Fruit fly (Drosophila melanogaster) whole organism, embryonic: ENCODE measurements around the gene Tollo.

Experiments used
- Antp ChIP-seq: fragments of 200-800 bp; sonication (Bioruptor generic); optimal IDR thresholded peaks from 3 replicates; lab custom pipeline; 2016; ENCODE audit warnings: missing biosample characterization, missing genetic modification characterization
- Blimp-1 ChIP-seq: fragments of 200-800 bp; sonication (Bioruptor generic); optimal IDR thresholded peaks from 3 replicates; lab custom pipeline; 2018; ENCODE audit warnings: missing biosample characterization, missing genetic modification characterization, mild to moderate bottlenecking, moderate library complexity, missing genetic modification reagents
- CG10267 ChIP-seq: fragments of 200-800 bp; sonication (Bioruptor generic); optimal IDR thresholded peaks from 2 replicates; lab custom pipeline; 2018; ENCODE audit warnings: missing biosample characterization, mild to moderate bottlenecking, missing genetic modification characterization, moderate library complexity
- CG10321 ChIP-seq: fragments of 200-800 bp; sonication (Bioruptor generic); IDR thresholded peaks from 2 replicates; pipeline ENCODE4 v1.3.6; 2022; ENCODE audit warnings: missing biosample characterization, missing genetic modification characterization
- CG10654 ChIP-seq: fragments of 200-800 bp; sonication (Bioruptor generic); optimal IDR thresholded peaks from 2 replicates; lab custom pipeline; 2016; ENCODE audit warnings: missing biosample characterization, missing genetic modification characterization
- CG10979 ChIP-seq: fragments of 200-800 bp; sonication (Bioruptor generic); optimal IDR thresholded peaks from 2 replicates; lab custom pipeline; 2018; ENCODE audit warnings: missing biosample characterization, mild to moderate bottlenecking, missing genetic modification characterization, moderate library complexity
- CG11504 ChIP-seq: fragments of 200-800 bp; sonication (Bioruptor generic); optimal IDR thresholded peaks from 3 replicates; lab custom pipeline; 2019; ENCODE audit warnings: missing biosample characterization, mild to moderate bottlenecking, missing genetic modification characterization, moderate library complexity
- CG12391 ChIP-seq: fragments of 200-800 bp; sonication (Bioruptor generic); optimal IDR thresholded peaks from 3 replicates; lab custom pipeline; 2018; ENCODE audit warnings: missing biosample characterization, mild to moderate bottlenecking, missing genetic modification characterization, moderate library complexity
- CG12769 ChIP-seq: fragments of 200-800 bp; sonication (Bioruptor generic); optimal IDR thresholded peaks from 2 replicates; lab custom pipeline; 2019; ENCODE audit warnings: missing biosample characterization, mild to moderate bottlenecking, missing genetic modification characterization, moderate library complexity
- CG14710 ChIP-seq: fragments of 200-800 bp; sonication (Bioruptor generic); optimal IDR thresholded peaks from 3 replicates; lab custom pipeline; 2019; ENCODE audit warnings: missing biosample characterization, mild to moderate bottlenecking, missing genetic modification characterization, moderate library complexity
- CG15011 ChIP-seq: fragments of 200-800 bp; sonication (Bioruptor generic); optimal IDR thresholded peaks from 3 replicates; lab custom pipeline; 2018; ENCODE audit warnings: missing biosample characterization, mild to moderate bottlenecking, missing genetic modification characterization
- CG15696 ChIP-seq: fragments of 200-800 bp; sonication (Bioruptor generic); optimal IDR thresholded peaks from 2 replicates; lab custom pipeline; 2019; ENCODE audit warnings: missing biosample characterization, mild to moderate bottlenecking, missing genetic modification characterization, moderate library complexity
- CG17359 ChIP-seq: fragments of 200-800 bp; sonication (Bioruptor generic); optimal IDR thresholded peaks from 3 replicates; lab custom pipeline; 2018; ENCODE audit warnings: missing biosample characterization, mild to moderate bottlenecking, missing genetic modification characterization, moderate library complexity
- CG17361 ChIP-seq: fragments of 200-800 bp; sonication (Bioruptor generic); IDR thresholded peaks from 3 replicates; pipeline ENCODE4 v1.3.6; 2022; ENCODE audit warnings: missing biosample characterization, missing genetic modification characterization
- CG17568 ChIP-seq: fragments of 200-800 bp; sonication (Bioruptor generic); optimal IDR thresholded peaks from 2 replicates; lab custom pipeline; 2018; ENCODE audit warnings: missing biosample characterization, mild to moderate bottlenecking, missing genetic modification characterization, moderate library complexity
- CG17829 ChIP-seq: fragments of 200-800 bp; optimal IDR thresholded peaks from 2 replicates; lab custom pipeline; 2019; ENCODE audit warnings: missing biosample characterization, mild to moderate bottlenecking, missing genetic modification characterization, moderate library complexity
- CG18262 ChIP-seq: fragments of 200-800 bp; optimal IDR thresholded peaks from 3 replicates; lab custom pipeline; 2019; ENCODE audit warnings: missing biosample characterization, mild to moderate bottlenecking, missing genetic modification characterization, moderate library complexity
- CG2199 ChIP-seq: fragments of 200-800 bp; sonication (Bioruptor generic); IDR thresholded peaks from 3 replicates; pipeline ENCODE4 v1.3.6; 2022; ENCODE audit warnings: missing biosample characterization, missing genetic modification characterization
- CG2712 ChIP-seq: fragments of 200-800 bp; optimal IDR thresholded peaks from 3 replicates; lab custom pipeline; 2019; ENCODE audit warnings: missing biosample characterization, mild to moderate bottlenecking, missing genetic modification characterization, moderate library complexity
- CG2889 ChIP-seq: fragments of 200-800 bp; sonication (Bioruptor generic); IDR thresholded peaks from 3 replicates; pipeline ENCODE4 v1.3.6; 2022; ENCODE audit warnings: missing biosample characterization, missing genetic modification characterization
- CG31365 ChIP-seq: fragments of 200-800 bp; sonication (Bioruptor generic); optimal IDR thresholded peaks from 2 replicates; lab custom pipeline; 2018; ENCODE audit warnings: missing biosample characterization, mild to moderate bottlenecking, missing genetic modification characterization
- CG31441 ChIP-seq: fragments of 200-800 bp; sonication (Bioruptor generic); IDR thresholded peaks from 2 replicates; pipeline ENCODE4 v1.3.6; 2022; ENCODE audit warnings: missing biosample characterization, missing genetic modification characterization
- CG4282 ChIP-seq: fragments of 200-800 bp; sonication (Bioruptor generic); optimal IDR thresholded peaks from 2 replicates; lab custom pipeline; 2016; ENCODE audit warnings: missing biosample characterization, missing genetic modification characterization
- CG5180 ChIP-seq: fragments of 200-800 bp; sonication (Bioruptor generic); optimal IDR thresholded peaks from 3 replicates; lab custom pipeline; 2017; ENCODE audit warnings: missing biosample characterization, missing genetic modification characterization, mild to moderate bottlenecking, moderate library complexity, missing genetic modification reagents
- CG8478 ChIP-seq: fragments of >200 bp; optimal IDR thresholded peaks from 2 replicates; lab custom pipeline; 2018
- CG9727 ChIP-seq: fragments of 200-800 bp; sonication (Bioruptor generic); optimal IDR thresholded peaks from 3 replicates; lab custom pipeline; 2017; ENCODE audit warnings: missing biosample characterization, mild to moderate bottlenecking, missing genetic modification characterization
- CkIIα-i1 ChIP-seq: fragments of 200-800 bp; sonication (Bioruptor generic); IDR thresholded peaks from 2 replicates; pipeline ENCODE4 v1.3.6; 2022; ENCODE audit warnings: missing biosample characterization, missing genetic modification characterization
- Drgx ChIP-seq: fragments of 200-800 bp; sonication (Bioruptor generic); IDR thresholded peaks from 2 replicates; pipeline ENCODE4 v1.3.6; 2022; ENCODE audit warnings: missing biosample characterization, missing genetic modification characterization
- Hmr ChIP-seq: fragments of 200-800 bp; sonication (Bioruptor generic); optimal IDR thresholded peaks from 3 replicates; lab custom pipeline; 2017; ENCODE audit warnings: mild to moderate bottlenecking, missing biosample characterization, missing genetic modification reagents, missing genetic modification characterization
- NC2β ChIP-seq: fragments of 200-800 bp; sonication (Bioruptor generic); optimal IDR thresholded peaks from 2 replicates; lab custom pipeline; 2016; ENCODE audit warnings: missing biosample characterization, missing genetic modification characterization
- Sox102F ChIP-seq: fragments of 200-800 bp; sonication (Bioruptor generic); optimal IDR thresholded peaks from 2 replicates; lab custom pipeline; 2018; ENCODE audit warnings: missing biosample characterization, mild to moderate bottlenecking, missing genetic modification characterization, moderate library complexity
- Ssrp ChIP-seq: fragments of 200-800 bp; sonication (Bioruptor generic); optimal IDR thresholded peaks from 2 replicates; lab custom pipeline; 2018; ENCODE audit warnings: missing biosample characterization, mild to moderate bottlenecking, missing genetic modification characterization, moderate library complexity
- Stat92E ChIP-seq, 3 experiments: fragments of >200 bp in 2 of 3; fragments of 200-800 bp in 1 of 3; sonication (Bioruptor generic) in 1 of 3; optimal IDR thresholded peaks; 2 replicates each; lab custom pipeline; 2017 to 2019; ENCODE audit warnings: missing biosample characterization in 3 of 3, missing genetic modification characterization in 3 of 3, mild to moderate bottlenecking in 1 of 3, moderate library complexity in 1 of 3
- bowl ChIP-seq: fragments of 200-800 bp; sonication (Bioruptor generic); IDR thresholded peaks from 2 replicates; pipeline ENCODE4 v1.3.6; 2022; ENCODE audit warnings: missing biosample characterization, missing genetic modification characterization
- bsh ChIP-seq, 2 experiments: fragments of 200-800 bp; sonication (Bioruptor generic); optimal IDR thresholded peaks; 2 replicates each; lab custom pipeline; 2017 to 2018; ENCODE audit warnings: mild to moderate bottlenecking in 2 of 2, missing biosample characterization in 2 of 2, missing genetic modification characterization in 2 of 2, moderate library complexity in 1 of 2
- dmrt11E ChIP-seq: fragments of 200-800 bp; sonication (Bioruptor generic); optimal IDR thresholded peaks from 3 replicates; lab custom pipeline; 2018; ENCODE audit warnings: missing biosample characterization, mild to moderate bottlenecking, missing genetic modification characterization, moderate library complexity
- fd96Cb ChIP-seq: fragments of 200-800 bp; sonication (Bioruptor generic); optimal IDR thresholded peaks from 2 replicates; lab custom pipeline; 2018; ENCODE audit warnings: missing biosample characterization, mild to moderate bottlenecking, missing genetic modification characterization, moderate library complexity
- gem ChIP-seq: fragments of 200-800 bp; sonication (Bioruptor generic); optimal IDR thresholded peaks from 2 replicates; lab custom pipeline; 2019; ENCODE audit warnings: missing biosample characterization, mild to moderate bottlenecking, missing genetic modification characterization, moderate library complexity
- lola ChIP-seq, 3 experiments: fragments of >200 bp in 2 of 3; fragments of 200-800 bp in 1 of 3; sonication (Bioruptor generic) in 1 of 3; optimal IDR thresholded peaks; 2 replicates each; lab custom pipeline; 2017 to 2019; ENCODE audit warnings: missing biosample characterization in 3 of 3, missing genetic modification characterization in 3 of 3, mild to moderate bottlenecking in 1 of 3, moderate library complexity in 1 of 3
- nmo ChIP-seq: fragments of 200-800 bp; sonication (Bioruptor generic); optimal IDR thresholded peaks from 2 replicates; lab custom pipeline; 2018; ENCODE audit warnings: missing biosample characterization, mild to moderate bottlenecking, missing genetic modification characterization, moderate library complexity
- onecut ChIP-seq: fragments of 200-800 bp; sonication (Bioruptor generic); IDR thresholded peaks from 2 replicates; pipeline ENCODE4 v1.3.6; 2022; ENCODE audit warnings: missing biosample characterization, missing genetic modification characterization
- phol ChIP-seq: fragments of 200-800 bp; sonication (Bioruptor generic); optimal IDR thresholded peaks from 3 replicates; lab custom pipeline; 2018; ENCODE audit warnings: missing biosample characterization, mild to moderate bottlenecking, missing genetic modification characterization, moderate library complexity
- prd ChIP-seq, 3 experiments: fragments of >200 bp in 2 of 3; fragments of 200-800 bp in 1 of 3; sonication (Bioruptor generic) in 1 of 3; optimal IDR thresholded peaks in 2 of 3; IDR thresholded peaks in 1 of 3; 2 replicates in 2 of 3; 3 replicates in 1 of 3; pipeline versions ENCODE4 v1.3.6 to Lab custom; 2017 to 2022; ENCODE audit warnings: missing biosample characterization in 1 of 3, missing genetic modification characterization in 1 of 3
- salm ChIP-seq: fragments of 200-800 bp; sonication (Bioruptor generic); optimal IDR thresholded peaks from 2 replicates; lab custom pipeline; 2018; ENCODE audit warnings: missing biosample characterization, mild to moderate bottlenecking, missing genetic modification characterization
- sens ChIP-seq: fragments of 200-800 bp; sonication (Bioruptor generic); peaks from one replicate; lab custom pipeline; 2016; ENCODE audit warnings: missing biosample characterization, missing genetic modification characterization
- sim ChIP-seq: fragments of 200-800 bp; sonication (Bioruptor generic); IDR thresholded peaks from 2 replicates; pipeline ENCODE4 v1.3.6; 2022; ENCODE audit warnings: missing biosample characterization, missing genetic modification characterization
- zf30C ChIP-seq: fragments of 200-800 bp; sonication (Bioruptor generic); optimal IDR thresholded peaks from 3 replicates; lab custom pipeline; 2018; ENCODE audit warnings: missing biosample characterization, mild to moderate bottlenecking, missing genetic modification characterization

Gene Tollo

DNA sequence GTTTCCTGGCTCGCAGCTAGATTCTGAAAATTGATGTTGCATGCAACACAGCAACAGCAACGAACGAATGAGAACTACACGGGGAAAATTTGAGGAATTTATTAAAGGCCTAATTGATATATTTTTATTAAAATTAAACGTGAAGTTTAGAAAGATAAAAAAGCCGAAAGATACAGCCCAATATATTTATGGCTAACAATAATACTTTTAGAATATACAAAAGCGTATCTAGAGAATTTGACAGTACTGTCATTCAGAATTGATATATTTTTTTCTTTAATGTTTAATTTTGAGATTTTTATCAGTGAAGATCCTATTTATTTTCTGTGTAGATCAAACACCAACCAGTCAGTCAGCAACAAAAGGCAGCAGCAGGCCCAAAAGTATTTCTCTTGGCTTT is 5.3 kb downstream of the Tollo start:
- TF ChIP-seq CG10267 (tag; lab: Kevin White, UChicago) (peak; percentile 26), Sox102F (peak; percentile 0), CG5180 (GFP tag; lab: Kevin White, UChicago) (peak; percentile 4), bsh (GFP tag; optimal IDR thresholded peaks at IDR 0.05; lab: Kevin White, UChicago) (peak; percentile 9 to 38), CG15011 (GFP tag; lab: Kevin White, UChicago) (no peak), zf30C (peak; percentile 58), sens (GFP tag; lab: Kevin White, UChicago) (peak; percentile 4), salm (tag; lab: Kevin White, UChicago) (no peak), CG31441 (GFP tag; lab: Robert Waterston, UW) (0 out of 2 replicates have a peak, but pooled peaks have one; percentile 27), sim (GFP tag; lab: Robert Waterston, UW) (no peak), CG11504 (tag; lab: Kevin White, UChicago) (peak; percentile 20), CkIIα-i1 (GFP tag; lab: Robert Waterston, UW) (no peak), CG12391 (peak; percentile 6), CG10321 (GFP tag; lab: Robert Waterston, UW) (no peak), Hmr (GFP tag; lab: Kevin White, UChicago) (no peak), CG2712 (tag; lab: Kevin White, UChicago) (peak; percentile 69), prd (optimal IDR thresholded peaks at IDR 0.05; lab: Kevin White, UChicago) (no peak), prd (GFP tag; IDR thresholded peaks at IDR 0.05; lab: Robert Waterston, UW) (peak; percentile 37; the same call in 1 of the 3 replicates), CG2199 (GFP tag; lab: Robert Waterston, UW) (0 out of 3 replicates have a peak, but pooled peaks have one; percentile 1), fd96Cb (no peak), CG17829 (tag; lab: Kevin White, UChicago) (peak; percentile 30), Stat92E (GFP tag; optimal IDR thresholded peaks at IDR 0.05; lab: Kevin White, UChicago) (no peak), CG31365 (tag; lab: Kevin White, UChicago) (no peak), CG10979 (tag; lab: Kevin White, UChicago) (peak; percentile 23), gem (tag; lab: Kevin White, UChicago) (peak; percentile 45), dmrt11E (tag; lab: Kevin White, UChicago) (peak; percentile 60), lola (GFP tag; optimal IDR thresholded peaks at IDR 0.05; lab: Kevin White, UChicago) (peak in 1 of 3 experiments; percentile 37), CG15696 (peak; percentile 38), Blimp-1 (GFP tag; lab: Kevin White, UChicago) (peak; percentile 19), nmo (GFP tag; lab: Kevin White, UChicago) (peak; percentile 23), CG2889 (GFP tag; lab: Robert Waterston, UW) (no peak), phol (tag; lab: Kevin White, UChicago) (peak; percentile 5), NC2β (GFP tag; lab: Kevin White, UChicago) (no peak), CG14710 (peak; percentile 18), bowl (no peak), CG4282 (GFP tag; lab: Kevin White, UChicago) (no peak), CG17359 (tag; lab: Kevin White, UChicago) (no peak), CG17568 (GFP tag; lab: Kevin White, UChicago) (no peak), Drgx (GFP tag; lab: Robert Waterston, UW) (0 out of 2 replicates have a peak, but pooled peaks have one; percentile 35), CG17361 (peak; percentile 43; the same call in 1 of the 3 replicates), CG18262 (peak; percentile 49), CG12769 (no peak), CG8478 (lab: Kevin White, UChicago) (no peak), CG10654 (no peak), onecut (GFP tag; lab: Robert Waterston, UW) (no peak), CG9727 (GFP tag; lab: Kevin White, UChicago) (peak; percentile 5), Ssrp (tag; lab: Kevin White, UChicago) (peak; percentile 34), Antp (GFP tag; lab: Kevin White, UChicago) (no peak)
